Fruit fly (Drosophila melanogaster) whole organism, pupa: Measurements from ENCODE around the gene CG15597.

Source experiments
- CG12605 ChIP-seq: fragments of 200-800 bp; sonication (Bioruptor generic); IDR thresholded peaks from 2 replicates; pipeline ENCODE4 v1.3.6; 2022; ENCODE audit warnings: missing biosample characterization, missing genetic modification characterization
- CG14655 ChIP-seq: fragments of 200-800 bp; sonication (Bioruptor generic); optimal IDR thresholded peaks from 3 replicates; lab custom pipeline; 2017; ENCODE audit warnings: mild to moderate bottlenecking, missing biosample characterization, missing genetic modification reagents, missing genetic modification characterization
- CG17806 ChIP-seq: fragments of 200-800 bp; sonication (Bioruptor generic); optimal IDR thresholded peaks from 2 replicates; lab custom pipeline; 2018; ENCODE audit warnings: missing biosample characterization, mild to moderate bottlenecking, missing genetic modification characterization, moderate library complexity
- CG32121 ChIP-seq: fragments of 200-800 bp; sonication (Bioruptor generic); IDR thresholded peaks from 2 replicates; pipeline ENCODE4 v1.3.6; 2022; ENCODE audit warnings: missing biosample characterization, missing genetic modification characterization
- CG4496 ChIP-seq: fragments of 200-800 bp; sonication (Bioruptor generic); IDR thresholded peaks from 3 replicates; pipeline ENCODE4 v1.3.6; 2022; ENCODE audit warnings: missing biosample characterization, missing genetic modification characterization
- CG8159 ChIP-seq: fragments of 200-800 bp; sonication (Bioruptor generic); optimal IDR thresholded peaks from 3 replicates; lab custom pipeline; 2018; ENCODE audit warnings: missing biosample characterization, mild to moderate bottlenecking, missing genetic modification characterization, moderate library complexity
- CG9948 ChIP-seq: fragments of 200-800 bp; sonication (Bioruptor generic); optimal IDR thresholded peaks from 2 replicates; lab custom pipeline; 2018; ENCODE audit warnings: missing biosample characterization, mild to moderate bottlenecking, missing genetic modification characterization, moderate library complexity
- D1 ChIP-seq: fragments of 200-800 bp; sonication (Bioruptor generic); optimal IDR thresholded peaks from 2 replicates; lab custom pipeline; 2018; ENCODE audit warnings: missing biosample characterization, mild to moderate bottlenecking, missing genetic modification characterization, moderate library complexity
- EcR ChIP-seq: fragments of 200-800 bp; sonication (Bioruptor generic); optimal IDR thresholded peaks from 3 replicates; lab custom pipeline; 2019; ENCODE audit warnings: missing biosample characterization, missing genetic modification characterization, mild to moderate bottlenecking, moderate library complexity, missing genetic modification reagents
- Pif1A ChIP-seq: fragments of 200-800 bp; sonication (Bioruptor generic); optimal IDR thresholded peaks from 3 replicates; lab custom pipeline; 2016; ENCODE audit warnings: missing biosample characterization, missing genetic modification characterization
- Pif1B ChIP-seq: fragments of 200-800 bp; sonication (Bioruptor generic); optimal IDR thresholded peaks from 3 replicates; lab custom pipeline; 2016; ENCODE audit warnings: missing biosample characterization, missing genetic modification characterization
- Snoo ChIP-seq: fragments of 200-800 bp; sonication (Bioruptor generic); optimal IDR thresholded peaks from 3 replicates; lab custom pipeline; 2017; ENCODE audit warnings: missing biosample characterization, mild to moderate bottlenecking, missing genetic modification characterization, inconsistent platforms
- fd96Ca ChIP-seq: fragments of 200-800 bp; sonication (Bioruptor generic); IDR thresholded peaks from 3 replicates; pipeline ENCODE4 v1.3.6; 2022; ENCODE audit warnings: missing biosample characterization, missing genetic modification characterization
- rn ChIP-seq: fragments of 200-800 bp; sonication (Bioruptor generic); IDR thresholded peaks from 2 replicates; pipeline ENCODE4 v1.3.6; 2022; ENCODE audit warnings: missing biosample characterization, missing genetic modification characterization

CG15597 gene

dm6 chr3R:6244035-6244434 is 41.0 kb downstream of the CG15597 start:
- TF ChIP-seq CG12605 (GFP tag; lab: Robert Waterston, UW): no peak
- TF ChIP-seq CG17806 (tag; lab: Kevin White, UChicago): no peak
- TF ChIP-seq EcR (GFP tag; lab: Kevin White, UChicago): no peak
- no peak for TF ChIP-seq D1 (tag; lab: Kevin White, UChicago)
- no peak for TF ChIP-seq Pif1A (GFP tag; lab: Kevin White, UChicago)
- no peak for TF ChIP-seq CG4496 (GFP tag; lab: Robert Waterston, UW)
- peak; percentile 29 for TF ChIP-seq Snoo (tag; lab: Kevin White, UChicago)

dm6 chr3R:6241289-6241688 is 43.7 kb downstream of the CG15597 start:
- no peak for TF ChIP-seq rn (GFP tag; lab: Robert Waterston, UW)
- peak; percentile 10 for TF ChIP-seq Pif1A (GFP tag; lab: Kevin White, UChicago)
- peak; percentile 23 for TF ChIP-seq CG14655 (GFP tag; lab: Kevin White, UChicago)

- TF ChIP-seq CG9948 (tag; lab: Kevin White, UChicago): no peak
- TF ChIP-seq CG32121 (GFP tag; lab: Robert Waterston, UW): no peak
- TF ChIP-seq rn (GFP tag; lab: Robert Waterston, UW): no peak
- no peak for TF ChIP-seq Pif1A (GFP tag; lab: Kevin White, UChicago)
- no peak for TF ChIP-seq Pif1B
- no peak for TF ChIP-seq EcR (GFP tag; lab: Kevin White, UChicago)
- TF ChIP-seq, all 21 proteins: peak for 0
These were observed 44.7 kb downstream of the CG15597 start for dm6 chr3R:6240263-6240662.

- TF ChIP-seq CG8159 (tag; lab: Kevin White, UChicago): no peak
- TF ChIP-seq CG12605 (GFP tag; lab: Robert Waterston, UW): no peak
- TF ChIP-seq Pif1A (GFP tag; lab: Kevin White, UChicago): no peak
- no peak for TF ChIP-seq fd96Ca (GFP tag; lab: Robert Waterston, UW)
- TF ChIP-seq rn (GFP tag; lab: Robert Waterston, UW): no peak
- no peak for TF ChIP-seq CG14655 (GFP tag; lab: Kevin White, UChicago)
These were observed 46.0 kb downstream of the CG15597 start for dm6 chr3R:6238977-6239376.
